Worm (Caenorhabditis elegans) whole organism, L4 larva: ENCODE results near the gene M05D6.5.
A peak's percentile ranks its signal among the peaks of the same experiment; 100 is the strongest.

ENCODE experiments used
- D1046.2 ChIP-seq: fragments of 200-800 bp; sonication (Bioruptor generic); IDR thresholded peaks from 2 replicates; pipeline ENCODE4 v1.3.6; 2022; ENCODE audit warnings: missing genetic modification characterization, missing compliant biosample characterization
- F37D6.2 ChIP-seq: sonication (generic microtip); optimal IDR thresholded peaks from 2 replicates; lab custom pipeline; 2016; ENCODE audit warnings: mild to moderate bottlenecking, missing genetic modification characterization, missing compliant biosample characterization
- R02D3.7 ChIP-seq: fragments of 150-350 bp; sonication (generic microtip); optimal IDR thresholded peaks from 3 replicates; lab custom pipeline; 2014; ENCODE audit warnings: missing biosample characterization, missing genetic modification characterization
- Y48G9A.11 ChIP-seq: fragments of 200-800 bp; sonication (Bioruptor generic); IDR thresholded peaks from 2 replicates; pipeline ENCODE4 v1.3.6; 2022; ENCODE audit warnings: missing genetic modification reagents, missing genetic modification characterization, missing compliant biosample characterization
- Y5F2A.4 ChIP-seq: fragments of 200-800 bp; sonication (Bioruptor generic); optimal IDR thresholded peaks from 2 replicates; lab custom pipeline; 2018; ENCODE audit warnings: mild to moderate bottlenecking, missing genetic modification characterization, missing compliant biosample characterization
- ZK337.2 ChIP-seq: fragments of 200-800 bp; sonication (Bioruptor generic); IDR thresholded peaks from 2 replicates; pipeline ENCODE4 v1.3.6; 2022; ENCODE audit warnings: missing genetic modification reagents, missing genetic modification characterization, missing compliant biosample characterization
- ZK546.5 ChIP-seq, 2 experiments: sonication (generic microtip); optimal IDR thresholded peaks; 2 replicates each; lab custom pipeline; 2017; ENCODE audit warnings: missing biosample characterization in 2 of 2, missing genetic modification characterization in 2 of 2
- aly-2 ChIP-seq: sonication (generic microtip); optimal IDR thresholded peaks from 2 replicates; lab custom pipeline; 2018; ENCODE audit warnings: missing biosample characterization, missing genetic modification characterization
- ama-1 ChIP-seq: fragments of 150-350 bp; optimal IDR thresholded peaks from 2 replicates; lab custom pipeline; 2014; ENCODE audit warnings: inconsistent platforms, mixed read lengths
- arid-1 ChIP-seq: fragments of 200-800 bp; sonication (Bioruptor generic); conservative IDR thresholded peaks from 2 replicates; pipeline ENCODE4 v1.3.6; 2022; ENCODE audit warnings: missing genetic modification reagents, missing genetic modification characterization, missing compliant biosample characterization
- ceh-20 ChIP-seq: fragments of 200-800 bp; sonication (Bioruptor generic); IDR thresholded peaks from 2 replicates; pipeline ENCODE4 v1.3.6; 2022; ENCODE audit warnings: missing genetic modification reagents, missing genetic modification characterization, missing compliant biosample characterization
- ceh-32 ChIP-seq: sonication (generic microtip); optimal IDR thresholded peaks from 2 replicates; lab custom pipeline; 2016; ENCODE audit warnings: mild to moderate bottlenecking, missing genetic modification characterization, missing compliant biosample characterization; ENCODE audit not compliant: poor library complexity
- ceh-62 ChIP-seq: sonication (generic microtip); optimal IDR thresholded peaks from 2 replicates; lab custom pipeline; 2017; ENCODE audit warnings: missing biosample characterization, missing genetic modification characterization
- ceh-82 ChIP-seq: sonication (generic microtip); optimal IDR thresholded peaks from 2 replicates; lab custom pipeline; 2017; ENCODE audit warnings: missing biosample characterization, missing genetic modification characterization
- ces-1 ChIP-seq: fragments of 150-350 bp; sonication (generic microtip); optimal IDR thresholded peaks from 4 replicates; lab custom pipeline; 2014; ENCODE audit warnings: missing biosample characterization, missing genetic modification reagents, missing genetic modification characterization
- ctbp-1 ChIP-seq: fragments of 200-800 bp; sonication (Bioruptor generic); IDR thresholded peaks from 2 replicates; pipeline ENCODE4 v1.3.6; 2022; ENCODE audit warnings: missing genetic modification reagents, missing genetic modification characterization, missing compliant biosample characterization
- daf-16 ChIP-seq, 3 experiments: sonication (generic microtip); optimal IDR thresholded peaks; 2 replicates each; lab custom pipeline; 2016 to 2017; ENCODE audit warnings: missing genetic modification characterization in 3 of 3, missing genetic modification reagents in 3 of 3, mild to moderate bottlenecking in 2 of 3, missing compliant biosample characterization in 2 of 3, missing biosample characterization in 1 of 3, moderate library complexity in 1 of 3
- daf-8 ChIP-seq: fragments of 200-800 bp; sonication (Bioruptor generic); IDR thresholded peaks from 2 replicates; pipeline ENCODE4 v1.3.6; 2022; ENCODE audit warnings: missing genetic modification characterization, missing compliant biosample characterization
- dmd-8 ChIP-seq: fragments of 200-800 bp; sonication (Bioruptor generic); IDR thresholded peaks from 2 replicates; pipeline ENCODE4 v1.3.6; 2022; ENCODE audit warnings: missing genetic modification characterization, missing compliant biosample characterization
- dve-1 ChIP-seq: sonication (generic microtip); optimal IDR thresholded peaks from 2 replicates; lab custom pipeline; 2017; ENCODE audit warnings: antibody characterized with exemption, mild to moderate bottlenecking, missing genetic modification characterization, missing compliant biosample characterization; ENCODE audit not compliant: insufficient read depth
- fkh-10 ChIP-seq: fragments of 150-350 bp; optimal IDR thresholded peaks from 2 replicates; lab custom pipeline; 2014; ENCODE audit warnings: missing biosample characterization, missing genetic modification reagents, missing genetic modification characterization
- hlh-11 ChIP-seq: fragments of 200-800 bp; sonication (Bioruptor generic); optimal IDR thresholded peaks from 2 replicates; lab custom pipeline; 2018; ENCODE audit warnings: mild to moderate bottlenecking, missing genetic modification characterization, missing compliant biosample characterization
- hlh-30 ChIP-seq: sonication (generic microtip); optimal IDR thresholded peaks from 2 replicates; lab custom pipeline; 2017; ENCODE audit warnings: antibody characterized with exemption, mild to moderate bottlenecking, missing genetic modification characterization, missing compliant biosample characterization; ENCODE audit not compliant: insufficient read depth
- hmg-1.1 ChIP-seq: fragments of 200-800 bp; sonication (Bioruptor generic); IDR thresholded peaks from 2 replicates; pipeline ENCODE4 v1.3.6; 2022; ENCODE audit warnings: missing genetic modification reagents, missing genetic modification characterization, missing compliant biosample characterization
- lin-1 ChIP-seq: fragments of 200-800 bp; sonication (Bioruptor generic); IDR thresholded peaks from 2 replicates; pipeline ENCODE4 v1.3.6; 2022; ENCODE audit warnings: missing genetic modification reagents, missing genetic modification characterization, missing compliant biosample characterization
- lin-13 ChIP-seq: fragments of 150-350 bp; optimal IDR thresholded peaks from 2 replicates; lab custom pipeline; 2014; ENCODE audit warnings: missing biosample characterization, missing genetic modification reagents, missing genetic modification characterization
- lin-38 ChIP-seq: fragments of 200-800 bp; sonication (Bioruptor generic); IDR thresholded peaks from 2 replicates; pipeline ENCODE4 v1.3.6; 2022; ENCODE audit warnings: missing genetic modification reagents, missing genetic modification characterization, missing compliant biosample characterization
- lin-39 ChIP-seq: fragments of 150-350 bp; optimal IDR thresholded peaks from 2 replicates; lab custom pipeline; 2014; ENCODE audit warnings: missing biosample characterization, missing genetic modification reagents, missing genetic modification characterization
- mdt-29 ChIP-seq: fragments of 200-800 bp; sonication (Bioruptor generic); IDR thresholded peaks from 2 replicates; pipeline ENCODE4 v1.3.6; 2022; ENCODE audit warnings: missing genetic modification reagents, missing genetic modification characterization, missing compliant biosample characterization
- nhr-102 ChIP-seq: sonication (generic microtip); optimal IDR thresholded peaks from 2 replicates; lab custom pipeline; 2016; ENCODE audit warnings: mild to moderate bottlenecking, missing genetic modification characterization, moderate library complexity, missing compliant biosample characterization
- nhr-11 ChIP-seq: fragments of 150-350 bp; optimal IDR thresholded peaks from 2 replicates; lab custom pipeline; 2014; ENCODE audit warnings: missing biosample characterization, missing genetic modification characterization
- nhr-111 ChIP-seq: fragments of 200-800 bp; sonication (Bioruptor generic); optimal IDR thresholded peaks from 2 replicates; lab custom pipeline; 2018; ENCODE audit warnings: mild to moderate bottlenecking, missing genetic modification characterization, missing compliant biosample characterization
- nhr-28 ChIP-seq: fragments of 150-350 bp; optimal IDR thresholded peaks from 2 replicates; lab custom pipeline; 2014; ENCODE audit warnings: missing biosample characterization, missing genetic modification characterization
- nhr-77 ChIP-seq: fragments of 150-350 bp; optimal IDR thresholded peaks from 2 replicates; lab custom pipeline; 2014; ENCODE audit warnings: missing biosample characterization, missing genetic modification characterization
- pha-4 ChIP-seq, 2 experiments: fragments of 150-350 bp in 1 of 2; fragments of 200-800 bp in 1 of 2; sonication (Bioruptor generic) in 1 of 2; IDR thresholded peaks in 1 of 2; optimal IDR thresholded peaks in 1 of 2; 2 replicates each; pipeline versions ENCODE4 v1.3.6 to Lab custom; 2014 to 2022; ENCODE audit warnings: missing genetic modification characterization in 2 of 2, missing genetic modification reagents in 2 of 2, missing biosample characterization in 1 of 2, missing compliant biosample characterization in 1 of 2
- php-3 ChIP-seq: fragments of 200-800 bp; sonication (Bioruptor generic); IDR thresholded peaks from 2 replicates; pipeline ENCODE4 v1.3.6; 2022; ENCODE audit warnings: missing genetic modification reagents, missing genetic modification characterization, missing compliant biosample characterization
- pqm-1 ChIP-seq: sonication (generic microtip); optimal IDR thresholded peaks from 2 replicates; lab custom pipeline; 2017; ENCODE audit warnings: missing biosample characterization, missing genetic modification characterization
- sdz-12 ChIP-seq: fragments of 200-800 bp; sonication (Bioruptor generic); optimal IDR thresholded peaks from 2 replicates; lab custom pipeline; 2018; ENCODE audit warnings: mild to moderate bottlenecking, missing genetic modification characterization, missing compliant biosample characterization
- set-16 ChIP-seq: fragments of 200-800 bp; sonication (Bioruptor generic); IDR thresholded peaks from 2 replicates; pipeline ENCODE4 v1.3.6; 2022; ENCODE audit warnings: missing genetic modification reagents, missing genetic modification characterization, missing compliant biosample characterization
- snpc-4 ChIP-seq: fragments of 150-350 bp; optimal IDR thresholded peaks from 2 replicates; lab custom pipeline; 2014; ENCODE audit warnings: missing biosample characterization, missing genetic modification characterization
- tra-1 ChIP-seq: fragments of 200-800 bp; sonication (Bioruptor generic); IDR thresholded peaks from 2 replicates; pipeline ENCODE4 v1.3.6; 2022; ENCODE audit warnings: missing genetic modification reagents, missing genetic modification characterization, missing compliant biosample characterization
- unc-39 ChIP-seq: sonication (generic microtip); optimal IDR thresholded peaks from 2 replicates; lab custom pipeline; 2017; ENCODE audit warnings: missing biosample characterization, missing genetic modification characterization
- unc-62 ChIP-seq, 3 experiments: fragments of 150-350 bp in 1 of 3; sonication (generic microtip); optimal IDR thresholded peaks in 2 of 3; peaks in 1 of 3; 1 replicate in 1 of 3; 2 replicates in 2 of 3; lab custom pipeline; 2014 to 2017; ENCODE audit warnings: missing biosample characterization in 3 of 3, missing genetic modification characterization in 3 of 3, missing genetic modification reagents in 3 of 3, missing genotype in 1 of 3
- zag-1 ChIP-seq: fragments of 150-350 bp; optimal IDR thresholded peaks from 2 replicates; lab custom pipeline; 2014; ENCODE audit warnings: missing biosample characterization, missing genetic modification characterization
- zfp-2 ChIP-seq: sonication (generic microtip); optimal IDR thresholded peaks from 2 replicates; lab custom pipeline; 2016; ENCODE audit warnings: mild to moderate bottlenecking, missing genetic modification characterization, missing compliant biosample characterization
- zfp-3 ChIP-seq: fragments of 200-800 bp; sonication (Bioruptor generic); conservative IDR thresholded peaks from 2 replicates; pipeline ENCODE4 v1.3.6; 2022; ENCODE audit warnings: missing genetic modification reagents, missing genetic modification characterization, missing compliant biosample characterization
- zip-11 ChIP-seq: fragments of 200-800 bp; sonication (Bioruptor generic); IDR thresholded peaks from 2 replicates; pipeline ENCODE4 v1.3.6; 2022; ENCODE audit warnings: missing genetic modification characterization, missing compliant biosample characterization
- zip-2 ChIP-seq: fragments of 150-350 bp; optimal IDR thresholded peaks from 2 replicates; lab custom pipeline; 2014; ENCODE audit warnings: missing biosample characterization, missing genetic modification characterization
- ztf-7 ChIP-seq: fragments of 150-350 bp; optimal IDR thresholded peaks from 2 replicates; lab custom pipeline; 2014; ENCODE audit warnings: missing biosample characterization, missing genetic modification characterization

The M05D6.5 gene

ce11 chrII:8483793-8484186 lies 1.8 kb upstream of the M05D6.5 start, which contains the start of gene taap-1 (continued):
- TF ChIP-seq pqm-1 (tag; lab: Kevin White, UChicago) (no peak), nhr-111 (GFP tag; lab: Kevin White, UChicago) (no peak), mdt-29 (GFP tag; lab: Robert Waterston, UW) (no peak), lin-38 (GFP tag; lab: Robert Waterston, UW) (no peak), Y48G9A.11 (no peak), nhr-11 (tag; lab: Kevin White, UChicago) (no peak), lin-1 (GFP tag; lab: Robert Waterston, UW) (no peak), ces-1 (GFP tag; lab: Kevin White, UChicago) (no peak), ZK546.5 (tag; optimal IDR thresholded peaks at IDR 0.05; lab: Kevin White, UChicago) (no peak), pha-4 (GFP tag; IDR thresholded peaks at IDR 0.05; lab: Robert Waterston, UW) (no peak), pha-4 (tag; optimal IDR thresholded peaks at IDR 0.05; lab: Kevin White, UChicago) (no peak), hlh-30 (tag; lab: Kevin White, UChicago) (peak; percentile 10), R02D3.7 (tag; lab: Kevin White, UChicago) (no peak), zag-1 (tag; lab: Kevin White, UChicago) (no peak), Y5F2A.4 (GFP tag; lab: Kevin White, UChicago) (no peak), nhr-28 (tag; lab: Kevin White, UChicago) (peak; percentile 4), ama-1 (lab: Kevin White, UChicago) (no peak), nhr-102 (no peak), nhr-77 (no peak), dmd-8 (GFP tag; lab: Robert Waterston, UW) (no peak), hmg-1.1 (GFP tag; lab: Robert Waterston, UW) (no peak), php-3 (GFP tag; lab: Robert Waterston, UW) (no peak), unc-62 (GFP tag; optimal IDR thresholded peaks at IDR 0.05 in 1 of 2; lab: Kevin White, UChicago) (no peak), unc-62 (tag; optimal IDR thresholded peaks at IDR 0.05; lab: Kevin White, UChicago) (no peak), ctbp-1 (no peak)
- TF ChIP-seq, all 104 proteins: peak for 10

- TF ChIP-seq zip-2 (tag; lab: Kevin White, UChicago) (no peak), dve-1 (tag; lab: Kevin White, UChicago) (peak; percentile 9), F37D6.2 (no peak), hmg-1.1 (GFP tag; lab: Robert Waterston, UW) (no peak), sdz-12 (GFP tag; lab: Kevin White, UChicago) (no peak), ceh-20 (GFP tag; lab: Robert Waterston, UW) (no peak), zfp-2 (no peak), zfp-3 (no peak), ceh-62 (tag; lab: Kevin White, UChicago) (no peak), snpc-4 (no peak), hlh-11 (tag; lab: Kevin White, UChicago) (peak; percentile 47), ceh-82 (no peak), zip-11 (GFP tag; lab: Robert Waterston, UW) (no peak), ztf-7 (tag; lab: Kevin White, UChicago) (no peak), ZK337.2 (no peak), fkh-10 (GFP tag; lab: Kevin White, UChicago) (no peak), unc-39 (tag; lab: Kevin White, UChicago) (no peak), pqm-1 (tag; lab: Kevin White, UChicago) (peak; percentile 42), set-16 (GFP tag; lab: Robert Waterston, UW) (no peak), lin-1 (GFP tag; lab: Robert Waterston, UW) (no peak), tra-1 (GFP tag; lab: Robert Waterston, UW) (no peak), ceh-32 (tag; lab: Kevin White, UChicago) (no peak), lin-39 (tag; lab: Kevin White, UChicago) (no peak), daf-16 (GFP tag; optimal IDR thresholded peaks at IDR 0.05; lab: Kevin White, UChicago) (no peak), daf-16 (tag; optimal IDR thresholded peaks at IDR 0.05; lab: Kevin White, UChicago) (peak; percentile 22), aly-2 (tag; lab: Kevin White, UChicago) (no peak), D1046.2 (GFP tag; lab: Robert Waterston, UW) (no peak), daf-8 (GFP tag; lab: Robert Waterston, UW) (no peak), lin-13 (no peak), arid-1 (GFP tag; lab: Robert Waterston, UW) (no peak)
Observed at ce11 chrII:8483124-8483792, 1.3 kb upstream of the M05D6.5 start.
